Worm (Caenorhabditis elegans) whole organism, L4/young adult: ENCODE measurements around the gene C11E4.8.

Source experiments
- W03F9.2 ChIP-seq: fragments of 150-350 bp; optimal IDR thresholded peaks from 2 replicates; lab custom pipeline; 2014; ENCODE audit warnings: missing biosample characterization, missing genetic modification characterization
- dao-5 ChIP-seq: sonication (generic microtip); optimal IDR thresholded peaks from 2 replicates; lab custom pipeline; 2016; ENCODE audit warnings: missing genotype, missing genetic modification characterization, moderate library complexity, missing compliant biosample characterization
- him-1 ChIP-seq: sonication (generic microtip); optimal IDR thresholded peaks from 2 replicates; lab custom pipeline; 2016; ENCODE audit warnings: missing genotype, missing genetic modification reagents, missing genetic modification characterization, missing compliant biosample characterization

ce11 chrX:9656772-9657171 lies 36.5 kb downstream of the C11E4.8 start:
- TF ChIP-seq W03F9.2 (no peak), dao-5 (tag; lab: Kevin White, UChicago) (no peak), him-1 (tag; lab: Kevin White, UChicago) (no peak)
